Worm (Caenorhabditis elegans): ENCODE measurements around the gene uaf-2.
"Not testable (repeated sequence)": the region's sequence is repeated elsewhere in the genome, so short reads cannot be mapped to it uniquely, and the experiment has no call there.

The uaf-2 gene

ce11 chrIV:17118585-17118984 is at the start of gene uaf-2:
TSS of gene uaf-2 (minus strand) at chrIV:17118767.
- TF ChIP-seq elt-1 (tag; optimal IDR thresholded peaks at IDR 0.05) = no peak
- TF ChIP-seq nhr-67 (tag; optimal IDR thresholded peaks at IDR 0.05) = no peak
- no peak for TF ChIP-seq ztf-11 (tag; optimal IDR thresholded peaks at IDR 0.05)
- TF ChIP-seq pha-4 (tag; optimal IDR thresholded peaks at IDR 0.05) = peak; percentile 61
- TF ChIP-seq hmg-11 (tag; optimal IDR thresholded peaks at IDR 0.05) = peak; percentile 80
- peak; percentile 1 for TF ChIP-seq elt-2 (tag; optimal IDR thresholded peaks at IDR 0.05)
- TF ChIP-seq egl-27 (tag; optimal IDR thresholded peaks at IDR 0.05) = no peak
- peak; percentile 3 for TF ChIP-seq lin-15B (tag; optimal IDR thresholded peaks at IDR 0.05)
- no peak for TF ChIP-seq egl-5 (tag; optimal IDR thresholded peaks at IDR 0.05)
- TF ChIP-seq tbx-2 (tag; optimal IDR thresholded peaks at IDR 0.05) = no peak
- TF ChIP-seq mml-1 (tag; optimal IDR thresholded peaks at IDR 0.05) = no peak
- TF ChIP-seq ceh-82 (tag; optimal IDR thresholded peaks at IDR 0.05) = no peak
- peak; percentile 52 for TF ChIP-seq nhr-23 (tag; optimal IDR thresholded peaks at IDR 0.05)
- TF ChIP-seq nhr-11 (tag; optimal IDR thresholded peaks at IDR 0.05) = no peak
- no peak for TF ChIP-seq nhr-237 (tag; optimal IDR thresholded peaks at IDR 0.05)
- TF ChIP-seq nhr-43 (tag; optimal IDR thresholded peaks at IDR 0.05; ENCODE audit: poor library complexity, severe bottlenecking) = peak; percentile 47
- TF ChIP-seq lin-39 (tag; optimal IDR thresholded peaks at IDR 0.05) = peak; percentile 32
- no peak for TF ChIP-seq ama-1 (optimal IDR thresholded peaks at IDR 0.05)
- no peak for TF ChIP-seq ceh-16 (tag; optimal IDR thresholded peaks at IDR 0.05)
- TF ChIP-seq daf-12 (tag; optimal IDR thresholded peaks at IDR 0.05) = no peak
- TF ChIP-seq sea-2 (GFP tag; optimal IDR thresholded peaks at IDR 0.05) = no peak
- TF ChIP-seq ztf-4 (tag; optimal IDR thresholded peaks at IDR 0.05) = no peak
- no peak for TF ChIP-seq pqm-1 (tag; optimal IDR thresholded peaks at IDR 0.05)
- TF ChIP-seq unc-62 (GFP tag; optimal IDR thresholded peaks at IDR 0.05) = no peak
- no peak for TF ChIP-seq unc-39 (tag; optimal IDR thresholded peaks at IDR 0.05)
- TF ChIP-seq fos-1 (tag; optimal IDR thresholded peaks at IDR 0.05) = no peak
- TF ChIP-seq zag-1 (tag; optimal IDR thresholded peaks at IDR 0.05) = no peak
- TF ChIP-seq fkh-2 (tag; optimal IDR thresholded peaks at IDR 0.05) = no peak
- TF ChIP-seq nhr-25 (tag; optimal IDR thresholded peaks at IDR 0.05) = no peak
- TF ChIP-seq lsy-12 (tag; optimal IDR thresholded peaks at IDR 0.05) = no peak
- no peak for TF ChIP-seq nhr-12 (tag; optimal IDR thresholded peaks at IDR 0.05)
- peak; percentile 56 for TF ChIP-seq nfya-1 (tag; optimal IDR thresholded peaks at IDR 0.05; ENCODE audit: insufficient read depth)
- TF ChIP-seq elt-3 (tag; optimal IDR thresholded peaks at IDR 0.05) = no peak
- TF ChIP-seq mdl-1 (tag; optimal IDR thresholded peaks at IDR 0.05) = no peak

ce11 chrIV:17166974-17167373 is 48.4 kb upstream of the uaf-2 start, which contains the start of gene skr-12:
TSS of gene skr-12 (plus strand) at chrIV:17167274.
- TF ChIP-seq unc-39 (tag; optimal IDR thresholded peaks at IDR 0.05) (no peak), tbx-2 (tag; optimal IDR thresholded peaks at IDR 0.05) (no peak), lsy-12 (tag; optimal IDR thresholded peaks at IDR 0.05) (no peak), sea-2 (GFP tag; optimal IDR thresholded peaks at IDR 0.05) (no peak), ztf-11 (tag; optimal IDR thresholded peaks at IDR 0.05) (no peak), nhr-237 (tag; optimal IDR thresholded peaks at IDR 0.05) (no peak), nhr-43 (tag; optimal IDR thresholded peaks at IDR 0.05; ENCODE audit: poor library complexity, severe bottlenecking) (no peak), nfya-1 (tag; optimal IDR thresholded peaks at IDR 0.05; ENCODE audit: insufficient read depth) (no peak), ceh-28 (tag; optimal IDR thresholded peaks at IDR 0.05) (no peak), ceh-9 (tag; optimal IDR thresholded peaks at IDR 0.05) (no peak), nhr-23 (tag; optimal IDR thresholded peaks at IDR 0.05) (no peak), fos-1 (tag; optimal IDR thresholded peaks at IDR 0.05) (no peak), snpc-4 (tag; optimal IDR thresholded peaks at IDR 0.05) (no peak), hmg-11 (tag; optimal IDR thresholded peaks at IDR 0.05) (no peak), jun-1 (tag; optimal IDR thresholded peaks at IDR 0.05) (no peak), elt-2 (tag; optimal IDR thresholded peaks at IDR 0.05) (no peak), egl-27 (tag; optimal IDR thresholded peaks at IDR 0.05) (no peak)

- TF ChIP-seq nhr-23 (tag; optimal IDR thresholded peaks at IDR 0.05); nhr-76 (tag; optimal IDR thresholded peaks at IDR 0.05); nhr-43 (tag; optimal IDR thresholded peaks at IDR 0.05; ENCODE audit: poor library complexity, severe bottlenecking): not testable (repeated sequence)
These were observed 47.2 kb upstream of the uaf-2 start, which contains the start of gene skr-8 for ce11 chrIV:17165734-17166133. TSS of gene skr-8 (minus strand) at chrIV:17165834.
